Worm (Caenorhabditis elegans) whole organism, L2 larva: Measurements from ENCODE around the gene ipmk-1.

ENCODE experiments used
- R02D3.7 ChIP-seq: fragments of 150-350 bp; optimal IDR thresholded peaks from 2 replicates; lab custom pipeline; 2014; ENCODE audit warnings: missing biosample characterization, missing genetic modification characterization
- nhr-11 ChIP-seq: fragments of 150-350 bp; optimal IDR thresholded peaks from 2 replicates; lab custom pipeline; 2014; ENCODE audit warnings: missing biosample characterization, missing genetic modification characterization
- nhr-129 ChIP-seq: fragments of 150-350 bp; optimal IDR thresholded peaks from 2 replicates; lab custom pipeline; 2014; ENCODE audit warnings: missing biosample characterization, missing genetic modification characterization
- nhr-23 ChIP-seq: fragments of 150-350 bp; optimal IDR thresholded peaks from 2 replicates; lab custom pipeline; 2014; ENCODE audit warnings: missing biosample characterization, missing genetic modification reagents, missing genetic modification characterization
- sma-3 ChIP-seq: sonication (generic microtip); optimal IDR thresholded peaks from 2 replicates; lab custom pipeline; 2016; ENCODE audit warnings: missing genetic modification reagents, missing genetic modification characterization, missing compliant biosample characterization
- snpc-4 ChIP-seq: fragments of 150-350 bp; optimal IDR thresholded peaks from 2 replicates; lab custom pipeline; 2014; ENCODE audit warnings: missing biosample characterization, missing genetic modification characterization
- unc-55 ChIP-seq: fragments of 150-350 bp; sonication (generic microtip); optimal IDR thresholded peaks from 3 replicates; lab custom pipeline; 2014; ENCODE audit warnings: missing biosample characterization, missing genetic modification reagents, missing genetic modification characterization
- unc-62 ChIP-seq: fragments of 150-350 bp; optimal IDR thresholded peaks from 2 replicates; lab custom pipeline; 2014; ENCODE audit warnings: missing biosample characterization, missing genetic modification reagents, missing genetic modification characterization
- zag-1 ChIP-seq: fragments of 150-350 bp; optimal IDR thresholded peaks from 2 replicates; lab custom pipeline; 2014; ENCODE audit warnings: missing biosample characterization, missing genetic modification characterization
- ztf-4 ChIP-seq: fragments of 150-350 bp; optimal IDR thresholded peaks from 2 replicates; lab custom pipeline; 2014; ENCODE audit warnings: missing biosample characterization, missing genetic modification characterization

DNA sequence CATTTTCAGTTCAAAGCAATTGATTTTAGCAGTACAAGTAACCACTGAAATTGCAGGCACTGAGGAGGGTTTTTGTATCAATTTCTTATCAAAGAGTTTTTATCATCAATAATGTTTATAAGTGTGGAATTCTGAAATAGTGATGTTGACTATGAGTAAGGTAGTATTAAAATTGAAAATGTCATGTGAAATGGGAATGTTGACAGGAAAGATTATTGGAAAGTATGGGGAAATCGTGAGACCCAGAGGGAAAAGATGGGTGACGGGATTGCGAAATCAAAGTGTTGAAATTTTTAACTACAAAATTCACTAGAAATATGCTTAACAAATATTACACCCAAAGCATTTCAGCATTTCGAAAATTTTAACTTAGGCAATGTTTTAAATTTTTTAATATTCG, 20.7 kb upstream of the ipmk-1 start, which contains the start of gene F53B2.8:
- TF ChIP-seq nhr-11 (tag; lab: Kevin White, UChicago) = no peak
- TF ChIP-seq R02D3.7 (tag; lab: Kevin White, UChicago) = no peak
- no peak for TF ChIP-seq unc-55 (GFP tag; lab: Kevin White, UChicago)
- peak; percentile 90 for TF ChIP-seq nhr-129 (tag; lab: Kevin White, UChicago)
- TF ChIP-seq sma-3 (GFP tag; lab: Kevin White, UChicago) = no peak
- TF ChIP-seq zag-1 (tag; lab: Kevin White, UChicago) = no peak
- TF ChIP-seq ztf-4 = no peak
- TF ChIP-seq snpc-4 (tag; lab: Kevin White, UChicago) = no peak
- no peak for TF ChIP-seq nhr-23
- no peak for TF ChIP-seq unc-62 (GFP tag; lab: Kevin White, UChicago)
